Worm (Caenorhabditis elegans) whole organism, L3 larva: ENCODE measurements around the gene pxn-1.

Source experiments
- elt-3 ChIP-seq, 3 experiments: fragments of 150-350 bp in 1 of 3; sonication (generic microtip) in 2 of 3; optimal IDR thresholded peaks; 2 replicates in 2 of 3; 4 replicates in 1 of 3; lab custom pipeline; 2014 to 2017; ENCODE audit warnings: missing biosample characterization in 3 of 3, missing genetic modification characterization in 3 of 3
- fos-1 ChIP-seq: fragments of 150-350 bp; optimal IDR thresholded peaks from 2 replicates; lab custom pipeline; 2014; ENCODE audit warnings: missing biosample characterization, missing genetic modification characterization
- jun-1 ChIP-seq: fragments of 150-350 bp; optimal IDR thresholded peaks from 2 replicates; lab custom pipeline; 2014; ENCODE audit warnings: missing biosample characterization, missing genetic modification reagents, missing genetic modification characterization
- nhr-12 ChIP-seq: fragments of 150-350 bp; optimal IDR thresholded peaks from 2 replicates; lab custom pipeline; 2014; ENCODE audit warnings: missing biosample characterization, missing genetic modification characterization
- unc-39 ChIP-seq: sonication (generic microtip); optimal IDR thresholded peaks from 4 replicates; lab custom pipeline; 2017; ENCODE audit warnings: missing biosample characterization, missing genetic modification characterization
- ztf-11 ChIP-seq: fragments of 150-350 bp; optimal IDR thresholded peaks from 2 replicates; lab custom pipeline; 2014; ENCODE audit warnings: missing biosample characterization, missing genetic modification characterization

DNA sequence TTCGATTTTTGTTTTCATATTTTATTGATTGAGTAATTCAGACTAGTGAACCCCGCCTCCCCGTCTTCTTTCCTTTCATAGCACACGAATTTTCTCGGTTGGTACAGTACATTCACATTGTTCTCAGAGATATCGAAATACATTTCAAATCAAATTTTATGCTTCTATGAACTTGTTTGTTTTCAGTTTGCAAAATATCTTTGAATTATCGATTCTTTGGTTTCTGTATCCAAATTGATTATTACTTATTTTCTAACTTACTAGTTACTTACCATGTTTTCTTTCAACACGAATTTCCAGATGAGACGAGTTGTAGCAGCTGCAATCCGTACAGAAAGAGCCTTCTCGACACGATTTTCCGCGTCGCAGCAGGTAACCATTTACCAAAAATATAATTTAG, 29.3 kb upstream of the pxn-1 start, which contains the start of gene mrps-2:
- no peak for TF ChIP-seq nhr-12 (tag; lab: Kevin White, UChicago)
- no peak for TF ChIP-seq unc-39 (tag; lab: Kevin White, UChicago)
- TF ChIP-seq ztf-11 (tag; lab: Kevin White, UChicago), result no peak
- no peak for TF ChIP-seq fos-1 (tag; lab: Kevin White, UChicago)
- no peak for TF ChIP-seq elt-3 (tag; optimal IDR thresholded peaks at IDR 0.05; lab: Kevin White, UChicago)
- no peak for TF ChIP-seq jun-1
